Worm (Caenorhabditis elegans): ENCODE measurements around the gene C14B1.2.

The C14B1.2 gene

DNA sequence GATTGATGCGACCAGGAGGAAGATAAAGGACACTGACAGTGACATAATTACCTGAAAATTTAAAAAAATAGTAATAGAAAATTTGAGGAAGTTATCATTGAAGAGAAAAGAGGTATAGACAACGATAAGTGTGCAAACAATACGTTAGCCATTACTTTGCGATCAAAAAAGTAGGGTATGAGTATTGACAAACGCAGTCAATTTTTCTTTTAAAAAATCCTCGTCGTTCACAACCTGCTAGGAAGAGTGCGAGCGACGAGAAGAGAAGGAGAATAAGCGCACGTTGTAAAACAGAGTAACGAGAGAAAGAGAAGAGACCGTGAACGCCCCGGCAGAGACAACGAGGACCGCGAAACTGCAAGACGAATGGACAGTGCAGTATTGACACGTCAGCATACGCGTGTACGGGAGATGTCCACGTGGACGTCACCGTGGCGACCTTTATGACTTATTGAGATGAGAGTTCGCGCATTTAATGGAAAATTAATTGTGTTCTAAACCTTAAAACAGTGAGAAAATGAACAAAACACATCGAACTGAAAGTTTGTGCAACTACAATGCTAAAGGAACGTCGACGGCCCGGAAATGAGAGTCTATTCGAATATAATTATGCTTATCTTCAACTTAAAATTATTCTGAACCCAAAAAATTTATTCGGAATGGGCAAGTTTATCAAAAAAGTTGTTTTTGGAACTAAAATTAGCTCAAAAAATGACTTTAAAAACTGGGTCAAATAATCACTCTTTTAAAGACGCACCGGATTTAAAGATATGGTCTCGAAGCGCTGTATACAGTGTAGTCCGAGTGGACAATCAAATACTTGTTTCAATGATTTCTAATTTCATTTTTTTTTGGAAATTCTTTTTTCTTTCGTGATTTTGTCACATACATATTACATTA is at the start of gene C14B1.2, which contains the start of gene pdi-1 (continued):
- TF ChIP-seq ztf-26 (tag; optimal IDR thresholded peaks at IDR 0.05) (peak; percentile 52), let-607 (tag; optimal IDR thresholded peaks at IDR 0.05) (peak; percentile 99), madf-3 (GFP tag; IDR thresholded peaks at IDR 0.05) (0 out of 2 replicates have a peak, but pooled peaks have one; percentile 51), hlh-12 (tag; optimal IDR thresholded peaks at IDR 0.05) (no peak), nhr-120 (GFP tag; IDR thresholded peaks at IDR 0.05) (no peak), egrh-3 (GFP tag; IDR thresholded peaks at IDR 0.05) (no peak), mes-4 (tag; optimal IDR thresholded peaks at IDR 0.05) (no peak), ZK185.1 (tag; optimal IDR thresholded peaks at IDR 0.05; ENCODE audit: poor library complexity, severe bottlenecking) (no peak), snpc-3.4 (tag; optimal IDR thresholded peaks at IDR 0.05) (no peak), atf-7 (tag; optimal IDR thresholded peaks at IDR 0.05) (no peak), rpc-1 (optimal IDR thresholded peaks at IDR 0.05) (no peak), rpc-1 (tag; optimal IDR thresholded peaks at IDR 0.05) (no peak), Y79H2A.3 (GFP tag; conservative IDR thresholded peaks at IDR 0.05) (no peak), sptf-2 (GFP tag; optimal IDR thresholded peaks at IDR 0.05) (no peak), nfya-1 (tag; optimal IDR thresholded peaks at IDR 0.05; ENCODE audit: borderline replicate concordance, insufficient read depth) (no peak), F49E8.2 (tag; optimal IDR thresholded peaks at IDR 0.05; ENCODE audit: insufficient read depth) (no peak), D2030.7 (GFP tag; IDR thresholded peaks at IDR 0.05) (peak; percentile 18; the same call in 1 of the 2 replicates), K11D2.4 (GFP tag; IDR thresholded peaks at IDR 0.05) (no peak), rec-8 (tag; optimal IDR thresholded peaks at IDR 0.05) (no peak), nhr-80 (tag; optimal IDR thresholded peaks at IDR 0.05) (peak; percentile 91), attf-3 (GFP tag; conservative IDR thresholded peaks at IDR 0.05) (no peak), C06A6.2 (GFP tag; conservative IDR thresholded peaks at IDR 0.05) (no peak), mel-28 (tag; optimal IDR thresholded peaks at IDR 0.05; ENCODE audit: borderline replicate concordance) (no peak), hmg-20 (GFP tag; IDR thresholded peaks at IDR 0.05) (no peak), dox-1 (GFP tag; IDR thresholded peaks at IDR 0.05) (peak; percentile 85), mcd-1 (GFP tag; IDR thresholded peaks at IDR 0.05) (peak; percentile 52), snpc-4 (GFP tag; optimal IDR thresholded peaks at IDR 0.05) (no peak), snpc-4 (tag; optimal IDR thresholded peaks at IDR 0.05) (peak in 2 of 4 experiments; percentile 28 to 35), lsy-27 (tag; optimal IDR thresholded peaks at IDR 0.05; ENCODE audit: borderline replicate concordance, insufficient read depth) (no peak), B0261.1 (tag; optimal IDR thresholded peaks at IDR 0.05) (no peak), nfya-2 (GFP tag; IDR thresholded peaks at IDR 0.05) (no peak), let-526 (GFP tag; IDR thresholded peaks at IDR 0.05) (no peak; the same call in 1 of the 2 replicates), mxl-1 (tag; optimal IDR thresholded peaks at IDR 0.05) (no peak), madf-8 (GFP tag; conservative IDR thresholded peaks at IDR 0.05) (no peak), nhr-90 (tag; optimal IDR thresholded peaks at IDR 0.05) (peak; percentile 45), K12H6.12 (tag; optimal IDR thresholded peaks at IDR 0.05) (no peak), lin-35 (GFP tag; optimal IDR thresholded peaks at IDR 0.05) (no peak), F23B12.7 (tag; optimal IDR thresholded peaks at IDR 0.05; ENCODE audit: insufficient read depth) (peak; percentile 53), ceh-79 (tag; optimal IDR thresholded peaks at IDR 0.05) (no peak), aptf-2 (GFP tag; conservative IDR thresholded peaks at IDR 0.05) (no peak), ztf-25 (GFP tag; IDR thresholded peaks at IDR 0.05) (no peak), nhr-179 (tag; optimal IDR thresholded peaks at IDR 0.05) (no peak), ama-1 (optimal IDR thresholded peaks at IDR 0.05) (peak; percentile 29), ama-1 (GFP tag; optimal IDR thresholded peaks at IDR 0.05) (no peak), lsl-1 (GFP tag; optimal IDR thresholded peaks at IDR 0.05) (peak; percentile 35), xnd-1 (tag; optimal IDR thresholded peaks at IDR 0.05) (no peak), ceh-27 (GFP tag; optimal IDR thresholded peaks at IDR 0.05) (no peak)

Measured in whole organism, young adult.